Fruit fly (Drosophila melanogaster) whole organism, embryonic: Measurements from ENCODE around the gene Eig71Ek.

Experiments used
- B-H2 ChIP-seq: fragments of 200-800 bp; sonication (Bioruptor generic); optimal IDR thresholded peaks from 2 replicates; lab custom pipeline; 2018; ENCODE audit warnings: missing biosample characterization, mild to moderate bottlenecking, missing genetic modification characterization
- CG10543 ChIP-seq: fragments of 200-800 bp; sonication (Bioruptor generic); optimal IDR thresholded peaks from 3 replicates; lab custom pipeline; 2017; ENCODE audit warnings: missing biosample characterization, mild to moderate bottlenecking, missing genetic modification characterization, moderate library complexity
- CG11398 ChIP-seq: fragments of 200-800 bp; sonication (Bioruptor generic); optimal IDR thresholded peaks from 2 replicates; lab custom pipeline; 2016; ENCODE audit warnings: missing biosample characterization, missing genetic modification characterization
- CG13123 ChIP-seq: fragments of 200-800 bp; sonication (Bioruptor generic); optimal IDR thresholded peaks from 2 replicates; lab custom pipeline; 2016; ENCODE audit warnings: missing biosample characterization, missing genetic modification characterization
- CG13296 ChIP-seq: fragments of 200-800 bp; sonication (Bioruptor generic); optimal IDR thresholded peaks from 3 replicates; lab custom pipeline; 2018; ENCODE audit warnings: missing biosample characterization, mild to moderate bottlenecking, missing genetic modification characterization
- CG14667 ChIP-seq: fragments of 200-800 bp; sonication (Bioruptor generic); IDR thresholded peaks from 2 replicates; pipeline ENCODE4 v1.3.6; 2022; ENCODE audit warnings: missing biosample characterization, missing genetic modification characterization
- CG14860 ChIP-seq: fragments of 200-800 bp; sonication (Bioruptor generic); IDR thresholded peaks from 3 replicates; pipeline ENCODE4 v1.3.6; 2022; ENCODE audit warnings: missing biosample characterization, missing genetic modification characterization; ENCODE audit not compliant: partially characterized antibody
- CG14965 ChIP-seq: fragments of 200-800 bp; sonication (Bioruptor generic); optimal IDR thresholded peaks from 2 replicates; lab custom pipeline; 2016; ENCODE audit warnings: missing biosample characterization, missing genetic modification characterization, borderline replicate concordance
- CG15479 ChIP-seq: fragments of 200-800 bp; sonication (Bioruptor generic); optimal IDR thresholded peaks from 3 replicates; lab custom pipeline; 2019; ENCODE audit warnings: missing biosample characterization, mild to moderate bottlenecking, missing genetic modification characterization, moderate library complexity
- CG17361 ChIP-seq: fragments of 200-800 bp; sonication (Bioruptor generic); IDR thresholded peaks from 3 replicates; pipeline ENCODE4 v1.3.6; 2022; ENCODE audit warnings: missing biosample characterization, missing genetic modification characterization
- CG17912 ChIP-seq: fragments of 200-800 bp; sonication (Bioruptor generic); optimal IDR thresholded peaks from 2 replicates; lab custom pipeline; 2018; ENCODE audit warnings: missing biosample characterization, mild to moderate bottlenecking, missing genetic modification characterization
- CG30020 ChIP-seq: fragments of 200-800 bp; optimal IDR thresholded peaks from 2 replicates; lab custom pipeline; 2019; ENCODE audit warnings: missing biosample characterization, mild to moderate bottlenecking, missing genetic modification characterization, moderate library complexity
- CG3726 ChIP-seq: fragments of 200-800 bp; sonication (Bioruptor generic); IDR thresholded peaks from 3 replicates; pipeline ENCODE4, ENCODE4 v1.3.6; 2022; ENCODE audit warnings: missing biosample characterization, missing genetic modification characterization
- CG4617 ChIP-seq: fragments of 200-800 bp; sonication (Bioruptor generic); optimal IDR thresholded peaks from 3 replicates; lab custom pipeline; 2016; ENCODE audit warnings: missing biosample characterization, missing genetic modification characterization, borderline replicate concordance
- CG6791 ChIP-seq: fragments of 200-800 bp; sonication (Bioruptor generic); IDR thresholded peaks from 3 replicates; pipeline ENCODE4 v1.3.6; 2022; ENCODE audit warnings: missing biosample characterization, missing genetic modification characterization; ENCODE audit not compliant: partially characterized antibody
- CG7556 ChIP-seq: fragments of 200-800 bp; sonication (Bioruptor generic); optimal IDR thresholded peaks from 2 replicates; lab custom pipeline; 2017; ENCODE audit warnings: missing biosample characterization, mild to moderate bottlenecking, missing genetic modification characterization
- CG7928 ChIP-seq: fragments of 200-800 bp; sonication (Bioruptor generic); optimal IDR thresholded peaks from 2 replicates; lab custom pipeline; 2017; ENCODE audit warnings: missing biosample characterization, mild to moderate bottlenecking, missing genetic modification characterization
- CG9437 ChIP-seq: fragments of 200-800 bp; sonication (Bioruptor generic); optimal IDR thresholded peaks from 2 replicates; lab custom pipeline; 2018; ENCODE audit warnings: missing biosample characterization, mild to moderate bottlenecking, missing genetic modification characterization
- CrebB ChIP-seq: fragments of 200-800 bp; sonication (Bioruptor generic); optimal IDR thresholded peaks from 3 replicates; lab custom pipeline; 2018; ENCODE audit warnings: missing biosample characterization, mild to moderate bottlenecking, missing genetic modification characterization
- Deaf1 ChIP-seq: fragments of 200-800 bp; optimal IDR thresholded peaks from 3 replicates; lab custom pipeline; 2019; ENCODE audit warnings: missing biosample characterization, mild to moderate bottlenecking, missing genetic modification characterization, moderate library complexity
- Dfd ChIP-seq, 2 experiments: fragments of >200 bp; optimal IDR thresholded peaks; 2 replicates each; lab custom pipeline; 2017; ENCODE audit warnings: missing biosample characterization in 2 of 2, missing genetic modification characterization in 2 of 2
- Elba2 ChIP-seq: fragments of 200-800 bp; sonication (Bioruptor generic); optimal IDR thresholded peaks from 3 replicates; lab custom pipeline; 2016; ENCODE audit warnings: missing biosample characterization, missing genetic modification characterization
- Fer3 ChIP-seq: fragments of 200-800 bp; sonication (Bioruptor generic); optimal IDR thresholded peaks from 2 replicates; lab custom pipeline; 2018; ENCODE audit warnings: missing biosample characterization, mild to moderate bottlenecking, missing genetic modification characterization, moderate library complexity
- Gsc ChIP-seq: fragments of 200-800 bp; sonication (Bioruptor generic); IDR thresholded peaks from 2 replicates; pipeline ENCODE4 v1.3.6; 2022; ENCODE audit warnings: missing biosample characterization, missing genetic modification characterization
- H2.0 ChIP-seq: fragments of 200-800 bp; sonication (Bioruptor generic); IDR thresholded peaks from 2 replicates; pipeline ENCODE4 v1.3.6; 2022; ENCODE audit warnings: missing biosample characterization, missing genetic modification characterization
- Hey ChIP-seq: fragments of 200-800 bp; sonication (Bioruptor generic); optimal IDR thresholded peaks from 3 replicates; lab custom pipeline; 2018; ENCODE audit warnings: missing biosample characterization, mild to moderate bottlenecking, missing genetic modification characterization
- NC2α ChIP-seq: fragments of 200-800 bp; sonication (Bioruptor generic); optimal IDR thresholded peaks from 2 replicates; lab custom pipeline; 2016; ENCODE audit warnings: missing biosample characterization, missing genetic modification characterization
- Nf-YA ChIP-seq: fragments of 200-800 bp; sonication (Bioruptor generic); IDR thresholded peaks from 2 replicates; pipeline ENCODE4 v1.3.6; 2022; ENCODE audit warnings: missing biosample characterization, missing genetic modification characterization
- Xrp1 ChIP-seq: fragments of 200-800 bp; sonication (Bioruptor generic); IDR thresholded peaks from 2 replicates; pipeline ENCODE4 v1.3.6; 2022; ENCODE audit warnings: missing biosample characterization, missing genetic modification characterization
- ato ChIP-seq: fragments of 200-800 bp; sonication (Bioruptor generic); IDR thresholded peaks from 2 replicates; pipeline ENCODE4 v1.3.6; 2022; ENCODE audit warnings: missing biosample characterization, missing genetic modification characterization; ENCODE audit not compliant: partially characterized antibody
- caup ChIP-seq: fragments of 200-800 bp; sonication (Bioruptor generic); optimal IDR thresholded peaks from 3 replicates; lab custom pipeline; 2017; ENCODE audit warnings: missing biosample characterization, mild to moderate bottlenecking, missing genetic modification characterization, moderate library complexity; ENCODE audit not compliant: severe bottlenecking
- cg ChIP-seq: fragments of 200-800 bp; sonication (Bioruptor generic); optimal IDR thresholded peaks from 3 replicates; lab custom pipeline; 2019; ENCODE audit warnings: missing biosample characterization, mild to moderate bottlenecking, missing genetic modification characterization, moderate library complexity
- chn ChIP-seq: fragments of 200-800 bp; sonication (Bioruptor generic); optimal IDR thresholded peaks from 2 replicates; lab custom pipeline; 2016; ENCODE audit warnings: missing biosample characterization, missing genetic modification characterization
- dati ChIP-seq: fragments of 200-800 bp; sonication (Bioruptor generic); IDR thresholded peaks from 2 replicates; pipeline ENCODE4 v1.3.6; 2022; ENCODE audit warnings: missing biosample characterization, missing genetic modification characterization
- gem ChIP-seq: fragments of 200-800 bp; sonication (Bioruptor generic); optimal IDR thresholded peaks from 2 replicates; lab custom pipeline; 2019; ENCODE audit warnings: missing biosample characterization, mild to moderate bottlenecking, missing genetic modification characterization, moderate library complexity
- gsb ChIP-seq: fragments of 200-800 bp; sonication (Bioruptor generic); IDR thresholded peaks from 2 replicates; pipeline ENCODE4 v1.3.6; 2022; ENCODE audit warnings: missing biosample characterization, missing genetic modification characterization
- hbn ChIP-seq: fragments of 200-800 bp; sonication (Bioruptor generic); IDR thresholded peaks from 2 replicates; pipeline ENCODE4 v1.3.6; 2022; ENCODE audit warnings: missing biosample characterization, missing genetic modification characterization; ENCODE audit not compliant: partially characterized antibody
- ind ChIP-seq: fragments of 200-800 bp; sonication (Bioruptor generic); optimal IDR thresholded peaks from 3 replicates; lab custom pipeline; 2016; ENCODE audit warnings: missing biosample characterization, missing genetic modification characterization
- ken ChIP-seq: fragments of 200-800 bp; sonication (Bioruptor generic); IDR thresholded peaks from 3 replicates; pipeline ENCODE4 v1.3.6; 2022; ENCODE audit warnings: missing biosample characterization, missing genetic modification characterization
- org-1 ChIP-seq: fragments of 200-800 bp; sonication (Bioruptor generic); optimal IDR thresholded peaks from 2 replicates; lab custom pipeline; 2017; ENCODE audit warnings: missing biosample characterization, missing genetic modification characterization
- pros ChIP-seq: fragments of 200-800 bp; sonication (Bioruptor generic); optimal IDR thresholded peaks from 3 replicates; lab custom pipeline; 2019; ENCODE audit warnings: missing biosample characterization, mild to moderate bottlenecking, missing genetic modification characterization, moderate library complexity
- run ChIP-seq: fragments of 200-800 bp; sonication (Bioruptor generic); optimal IDR thresholded peaks from 3 replicates; lab custom pipeline; 2018; ENCODE audit warnings: missing biosample characterization, mild to moderate bottlenecking, missing genetic modification characterization
- sens-2 ChIP-seq: fragments of 200-800 bp; sonication (Bioruptor generic); IDR thresholded peaks from 2 replicates; pipeline ENCODE4 v1.3.6; 2022; ENCODE audit warnings: missing biosample characterization, missing genetic modification characterization
- shn ChIP-seq: fragments of 200-800 bp; sonication (Bioruptor generic); optimal IDR thresholded peaks from 3 replicates; lab custom pipeline; 2016; ENCODE audit warnings: missing biosample characterization, missing genetic modification characterization
- slbo ChIP-seq: fragments of 200-800 bp; sonication (Bioruptor generic); IDR thresholded peaks from 2 replicates; pipeline ENCODE4 v1.3.6; 2022; ENCODE audit warnings: missing biosample characterization, missing genetic modification characterization
- so ChIP-seq: fragments of 200-800 bp; sonication (Bioruptor generic); IDR thresholded peaks from 3 replicates; pipeline ENCODE4 v1.3.6; 2022; ENCODE audit warnings: missing biosample characterization, missing genetic modification characterization
- tgo ChIP-seq: fragments of 200-800 bp; sonication (Bioruptor generic); IDR thresholded peaks from 3 replicates; pipeline ENCODE4 v1.3.6; 2022; ENCODE audit warnings: missing biosample characterization, missing genetic modification characterization
- vvl ChIP-seq: fragments of 200-800 bp; sonication (Bioruptor generic); IDR thresholded peaks from 2 replicates; pipeline ENCODE4 v1.3.6; 2022; ENCODE audit warnings: missing biosample characterization, missing genetic modification characterization
- z ChIP-seq: fragments of 200-800 bp; sonication (Bioruptor generic); IDR thresholded peaks from 3 replicates; pipeline ENCODE4 v1.3.6; 2022; ENCODE audit warnings: missing biosample characterization, missing genetic modification characterization

Eig71Ek gene

dm6 chr3L:15690711-15691591 is 29.9 kb downstream of the Eig71Ek start (continued):
- TF ChIP-seq CrebB, result no peak
- peak; percentile 11 for TF ChIP-seq ind
- no peak for TF ChIP-seq ato (GFP tag; lab: Robert Waterston, UW)
- TF ChIP-seq CG9437, result peak; percentile 13
- no peak for TF ChIP-seq dati (GFP tag; lab: Robert Waterston, UW)
- TF ChIP-seq CG30020 (tag; lab: Kevin White, UChicago), result peak; percentile 67
- peak; percentile 35 for TF ChIP-seq org-1 (GFP tag; lab: Kevin White, UChicago)
- TF ChIP-seq tgo (GFP tag; lab: Robert Waterston, UW), result no peak
- no peak for TF ChIP-seq Dfd (GFP tag; optimal IDR thresholded peaks at IDR 0.05; lab: Kevin White, UChicago)
- peak; percentile 50 for TF ChIP-seq Fer3 (tag; lab: Kevin White, UChicago)
- no peak for TF ChIP-seq CG13123 (GFP tag; lab: Kevin White, UChicago)
- no peak; the same call in 1 of the 2 replicates for TF ChIP-seq Nf-YA
- TF ChIP-seq chn, result no peak
- no peak for TF ChIP-seq vvl (GFP tag; lab: Robert Waterston, UW)
- TF ChIP-seq hbn (GFP tag; lab: Robert Waterston, UW), result no peak
- TF ChIP-seq Gsc, result no peak
- TF ChIP-seq Deaf1 (tag; lab: Kevin White, UChicago), result peak; percentile 26
- TF ChIP-seq CG17912 (GFP tag; lab: Kevin White, UChicago), result no peak
- TF ChIP-seq CG17361 (GFP tag; lab: Robert Waterston, UW), result peak; percentile 53; the same call in 1 of the 3 replicates
- no peak for TF ChIP-seq CG4617 (GFP tag; lab: Kevin White, UChicago)
- no peak for TF ChIP-seq CG14860
- no peak for TF ChIP-seq run (tag; lab: Kevin White, UChicago)
- no peak for TF ChIP-seq CG3726
- TF ChIP-seq caup (GFP tag; lab: Kevin White, UChicago), result peak; percentile 30
- TF ChIP-seq so (GFP tag; lab: Robert Waterston, UW), result peak; percentile 28; the same call in 1 of the 3 replicates
- TF ChIP-seq ken (GFP tag; lab: Robert Waterston, UW), result 0 out of 3 replicates have a peak, but pooled peaks have one; percentile 7
- TF ChIP-seq Hey (tag; lab: Kevin White, UChicago), result no peak
- TF ChIP-seq gsb (GFP tag; lab: Robert Waterston, UW), result no peak
- TF ChIP-seq slbo (GFP tag; lab: Robert Waterston, UW), result no peak
- TF ChIP-seq pros (GFP tag; lab: Kevin White, UChicago), result peak; percentile 14
- no peak for TF ChIP-seq CG6791
- no peak for TF ChIP-seq CG7928 (GFP tag; lab: Kevin White, UChicago)
- TF ChIP-seq CG11398 (GFP tag; lab: Kevin White, UChicago), result no peak
- no peak for TF ChIP-seq sens-2 (GFP tag; lab: Robert Waterston, UW)
- TF ChIP-seq cg, result no peak
- no peak for TF ChIP-seq NC2α (GFP tag; lab: Kevin White, UChicago)
- TF ChIP-seq CG14667, result no peak
- TF ChIP-seq Xrp1 (GFP tag; lab: Robert Waterston, UW), result no peak; the same call in 1 of the 2 replicates
- TF ChIP-seq shn (GFP tag; lab: Kevin White, UChicago), result no peak
- peak; percentile 65 for TF ChIP-seq CG7556 (GFP tag; lab: Kevin White, UChicago)
- peak; percentile 52; the same call in 2 of the 3 replicates for TF ChIP-seq z
- TF ChIP-seq CG14965 (GFP tag; lab: Kevin White, UChicago), result no peak
- peak; percentile 28 for TF ChIP-seq CG10543
- no peak for TF ChIP-seq Elba2
- no peak for TF ChIP-seq B-H2
- no peak for TF ChIP-seq H2.0 (GFP tag; lab: Robert Waterston, UW)
- peak; percentile 30 for TF ChIP-seq CG13296 (GFP tag; lab: Kevin White, UChicago)
- TF ChIP-seq CG15479 (GFP tag; lab: Kevin White, UChicago), result peak; percentile 52
- TF ChIP-seq gem (tag; lab: Kevin White, UChicago), result peak; percentile 83
